Worm (Caenorhabditis elegans): ENCODE measurements around the gene Y116A8C.468.

Gene Y116A8C.468

DNA sequence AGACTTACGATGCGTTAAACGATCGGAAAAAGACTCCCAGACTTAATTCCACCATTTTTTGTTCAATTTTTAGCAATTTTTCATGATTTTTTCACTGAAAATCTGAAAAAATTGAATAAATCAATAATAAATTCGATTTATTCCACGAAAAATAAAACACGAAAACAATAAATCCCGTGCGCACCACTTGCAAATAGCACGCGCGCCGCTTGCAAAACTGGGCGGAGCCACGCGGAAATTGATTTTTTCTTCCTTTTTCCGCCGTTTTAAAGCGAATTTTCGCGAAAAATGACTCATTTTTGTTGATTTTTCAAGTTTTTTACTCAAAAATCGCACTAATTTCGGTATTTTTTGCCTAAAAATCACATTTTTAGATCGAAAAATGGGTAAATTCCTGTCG is 28.6 kb downstream of the Y116A8C.468 start, which contains the start of the genes Y116A8C.9 and arf-6 (continued):
- TF ChIP-seq Y116A8C.19 (tag; optimal IDR thresholded peaks at IDR 0.05; ENCODE audit: borderline replicate concordance) (no peak), lin-15B (tag; optimal IDR thresholded peaks at IDR 0.05) (no peak), ceh-90 (tag; optimal IDR thresholded peaks at IDR 0.05) (no peak), nhr-19 (GFP tag; conservative IDR thresholded peaks at IDR 0.05) (peak; percentile 70), unc-86 (tag; optimal IDR thresholded peaks at IDR 0.05) (peak; percentile 57), mab-9 (GFP tag; IDR thresholded peaks at IDR 0.05) (no peak), efl-3 (GFP tag; optimal IDR thresholded peaks at IDR 0.05) (no peak), unc-62 (GFP tag; optimal IDR thresholded peaks at IDR 0.05) (no peak), vab-15 (tag; optimal IDR thresholded peaks at IDR 0.05) (no peak), dsc-1 (tag; optimal IDR thresholded peaks at IDR 0.05) (peak; percentile 76), jun-1 (tag; optimal IDR thresholded peaks at IDR 0.05) (no peak), isw-1 (GFP tag; IDR thresholded peaks at IDR 0.05) (peak; percentile 43), skn-1 (tag; optimal IDR thresholded peaks at IDR 0.05) (peak; percentile 73), egl-13 (tag; optimal IDR thresholded peaks at IDR 0.05) (peak; percentile 46), nhr-237 (tag; optimal IDR thresholded peaks at IDR 0.05) (no peak), unc-130 (tag; optimal IDR thresholded peaks at IDR 0.05) (peak; percentile 71), fkh-8 (tag; optimal IDR thresholded peaks at IDR 0.05) (peak; percentile 10), nhr-71 (tag; optimal IDR thresholded peaks at IDR 0.05) (peak; percentile 75), pag-3 (tag; optimal IDR thresholded peaks at IDR 0.05; ENCODE audit: borderline replicate concordance, insufficient read depth) (no peak), aha-1 (tag; optimal IDR thresholded peaks at IDR 0.05) (no peak), F16B12.6 (tag; optimal IDR thresholded peaks at IDR 0.05) (peak; percentile 18), zag-1 (tag; optimal IDR thresholded peaks at IDR 0.05) (no peak), nhr-76 (tag; optimal IDR thresholded peaks at IDR 0.05) (no peak), hlh-4 (tag; optimal IDR thresholded peaks at IDR 0.05) (no peak), ztf-4 (tag; optimal IDR thresholded peaks at IDR 0.05) (peak; percentile 47), ets-5 (GFP tag; IDR thresholded peaks at IDR 0.05) (no peak), nhr-84 (tag; optimal IDR thresholded peaks at IDR 0.05) (no peak), tbx-2 (tag; optimal IDR thresholded peaks at IDR 0.05) (peak; percentile 73), pqm-1 (tag; optimal IDR thresholded peaks at IDR 0.05) (no peak), C34B4.2 (tag; optimal IDR thresholded peaks at IDR 0.05) (no peak), C04F5.9 (tag; optimal IDR thresholded peaks at IDR 0.05) (no peak), alr-1 (tag; optimal IDR thresholded peaks at IDR 0.05; ENCODE audit: borderline replicate concordance) (no peak), elt-3 (tag; optimal IDR thresholded peaks at IDR 0.05) (peak in 1 of 6 experiments; percentile 36), lir-3 (tag; optimal IDR thresholded peaks at IDR 0.05; ENCODE audit: poor library complexity) (no peak), lin-14 (GFP tag; optimal IDR thresholded peaks at IDR 0.05) (no peak), hlh-17 (GFP tag; optimal IDR thresholded peaks at IDR 0.05; ENCODE audit: borderline replicate concordance) (no peak), lin-35 (GFP tag; optimal IDR thresholded peaks at IDR 0.05) (peak; percentile 32 to 53), ceh-82 (tag; optimal IDR thresholded peaks at IDR 0.05) (peak; percentile 50 to 60 (median 60)), efl-1 (optimal IDR thresholded peaks at IDR 0.05) (peak; percentile 42 to 62), efl-1 (GFP tag; optimal IDR thresholded peaks at IDR 0.05 in 1 of 2) (peak; percentile 49 to 93), nhr-12 (tag; optimal IDR thresholded peaks at IDR 0.05) (no peak), mef-2 (tag; optimal IDR thresholded peaks at IDR 0.05) (no peak), ama-1 (optimal IDR thresholded peaks at IDR 0.05) (no peak), ces-1 (GFP tag; optimal IDR thresholded peaks at IDR 0.05) (no peak), nhr-90 (tag; optimal IDR thresholded peaks at IDR 0.05; ENCODE audit: poor library complexity) (peak; percentile 75), nhr-11 (tag; optimal IDR thresholded peaks at IDR 0.05) (no peak), ceh-8 (GFP tag; optimal IDR thresholded peaks at IDR 0.05) (peak; percentile 0), nhr-20 (tag; optimal IDR thresholded peaks at IDR 0.05) (peak; percentile 63), snpc-4 (tag; optimal IDR thresholded peaks at IDR 0.05) (peak; percentile 71), irx-1 (tag; optimal IDR thresholded peaks at IDR 0.05) (peak; percentile 22), aly-2 (tag; optimal IDR thresholded peaks at IDR 0.05) (no peak), tlp-1 (tag; optimal IDR thresholded peaks at IDR 0.05) (no peak), lin-39 (tag; optimal IDR thresholded peaks at IDR 0.05) (peak; percentile 54), snu-23 (GFP tag; optimal IDR thresholded peaks at IDR 0.05) (peak; percentile 75)

Data from whole organism, L1 larva.